Fruit fly (Drosophila melanogaster): Measurements from ENCODE around the gene CG12991.

Gene CG12991

dm6 chrX:17640837-17641236 lies 61.2 kb downstream of the CG12991 start:
- no peak for TF ChIP-seq fd59A (GFP tag; optimal IDR thresholded peaks at IDR 0.05)
- TF ChIP-seq CG31627 (GFP tag; optimal IDR thresholded peaks at IDR 0.05): no peak
- no peak for TF ChIP-seq CG10669 (GFP tag; optimal IDR thresholded peaks at IDR 0.05)
- no peak for TF ChIP-seq lz (GFP tag; optimal IDR thresholded peaks at IDR 0.05)
- no peak for TF ChIP-seq Eip93F (GFP tag; optimal IDR thresholded peaks at IDR 0.05)
- TF ChIP-seq spab (GFP tag; optimal IDR thresholded peaks at IDR 0.05): no peak
- TF ChIP-seq Gug (GFP tag; IDR thresholded peaks at IDR 0.05): no peak
- no peak for TF ChIP-seq ss (GFP tag; optimal IDR thresholded peaks at IDR 0.05)
- TF ChIP-seq CG16779 (tag; optimal IDR thresholded peaks at IDR 0.05): no peak
- no peak for TF ChIP-seq fkh (GFP tag; optimal IDR thresholded peaks at IDR 0.05)
- TF ChIP-seq CG10631 (GFP tag; optimal IDR thresholded peaks at IDR 0.05): no peak
- TF ChIP-seq CG15336 (GFP tag; IDR thresholded peaks at IDR 0.05): no peak
- no peak for TF ChIP-seq Hr4 (GFP tag; optimal IDR thresholded peaks at IDR 0.05)
- no peak for TF ChIP-seq topi (GFP tag; optimal IDR thresholded peaks at IDR 0.05)
- TF ChIP-seq CG4318 (GFP tag; optimal IDR thresholded peaks at IDR 0.05): no peak
- TF ChIP-seq CG8632 (GFP tag; optimal IDR thresholded peaks at IDR 0.05): no peak
- TF ChIP-seq fd85E (GFP tag; optimal IDR thresholded peaks at IDR 0.05): no peak
- no peak for TF ChIP-seq Sox102F (GFP tag; optimal IDR thresholded peaks at IDR 0.05)
- no peak for TF ChIP-seq cyc (GFP tag; optimal IDR thresholded peaks at IDR 0.05)
- no peak for TF ChIP-seq Ets96B (tag; optimal IDR thresholded peaks at IDR 0.05)
